Fruit fly (Drosophila melanogaster): ENCODE results near the gene CG46339.

DNA sequence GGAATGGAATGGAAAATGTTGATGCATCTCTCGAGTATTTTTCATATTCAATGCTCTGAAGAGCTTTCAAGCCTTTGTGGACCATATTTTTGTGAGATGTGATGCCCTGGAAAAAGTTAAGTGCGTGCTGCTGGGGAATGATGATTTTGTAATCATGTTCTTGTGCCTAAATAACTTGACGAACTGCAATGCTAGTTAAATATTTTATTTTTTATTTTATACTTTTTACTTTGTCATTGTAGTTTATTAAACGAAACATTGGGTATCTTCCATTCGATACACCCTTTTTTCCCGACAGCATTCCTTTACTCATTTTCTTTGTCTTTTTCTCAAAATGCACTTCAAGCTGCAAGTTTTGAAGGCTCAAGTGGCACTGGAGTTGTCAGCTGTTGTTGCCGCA is 15.6 kb upstream of the CG46339 start:
- no peak for TF ChIP-seq CG9705 (GFP tag; optimal IDR thresholded peaks at IDR 0.05)
- peak; percentile 4 for TF ChIP-seq woc (GFP tag; optimal IDR thresholded peaks at IDR 0.05)
- TF ChIP-seq OdsH (GFP tag; optimal IDR thresholded peaks at IDR 0.05) = no peak
- peak in 1 of 2 experiments; percentile 33 for TF ChIP-seq foxo (GFP tag; optimal IDR thresholded peaks at IDR 0.05)
- no peak for TF ChIP-seq Vsx2 (GFP tag; optimal IDR thresholded peaks at IDR 0.05; ENCODE audit: partially characterized antibody)
- TF ChIP-seq h (GFP tag; optimal IDR thresholded peaks at IDR 0.05) = no peak
